Fruit fly (Drosophila melanogaster) whole organism, embryonic: ENCODE measurements around the gene Cyp12a5.

Source experiments
- Atf3 ChIP-seq: fragments of 200-800 bp; sonication (Bioruptor generic); optimal IDR thresholded peaks from 3 replicates; lab custom pipeline; 2016; ENCODE audit warnings: missing biosample characterization, missing genetic modification characterization
- CG10209 ChIP-seq: fragments of 200-800 bp; sonication (Bioruptor generic); optimal IDR thresholded peaks from 3 replicates; lab custom pipeline; 2017; ENCODE audit warnings: missing biosample characterization, mild to moderate bottlenecking, missing genetic modification characterization, missing genetic modification reagents
- CG10959 ChIP-seq: fragments of 200-800 bp; sonication (Bioruptor generic); IDR thresholded peaks from 2 replicates; pipeline ENCODE4 v1.3.6; 2022; ENCODE audit warnings: missing biosample characterization, missing genetic modification characterization
- CG11398 ChIP-seq: fragments of 200-800 bp; sonication (Bioruptor generic); optimal IDR thresholded peaks from 2 replicates; lab custom pipeline; 2016; ENCODE audit warnings: missing biosample characterization, missing genetic modification characterization
- CG12104 ChIP-seq: fragments of 200-800 bp; sonication (Bioruptor generic); optimal IDR thresholded peaks from 3 replicates; lab custom pipeline; 2016; ENCODE audit warnings: missing biosample characterization, missing genetic modification characterization
- CG12236 ChIP-seq: fragments of 200-800 bp; sonication (Bioruptor generic); optimal IDR thresholded peaks from 2 replicates; lab custom pipeline; 2016; ENCODE audit warnings: missing biosample characterization, missing genetic modification characterization
- CG12769 ChIP-seq: fragments of 200-800 bp; sonication (Bioruptor generic); optimal IDR thresholded peaks from 2 replicates; lab custom pipeline; 2019; ENCODE audit warnings: missing biosample characterization, mild to moderate bottlenecking, missing genetic modification characterization, moderate library complexity
- CG13894 ChIP-seq: fragments of 200-800 bp; sonication (Bioruptor generic); optimal IDR thresholded peaks from 3 replicates; lab custom pipeline; 2018; ENCODE audit warnings: missing biosample characterization, mild to moderate bottlenecking, missing genetic modification characterization, moderate library complexity
- CG15696 ChIP-seq: fragments of 200-800 bp; sonication (Bioruptor generic); optimal IDR thresholded peaks from 2 replicates; lab custom pipeline; 2019; ENCODE audit warnings: missing biosample characterization, mild to moderate bottlenecking, missing genetic modification characterization, moderate library complexity
- CG1647 ChIP-seq: fragments of 200-800 bp; sonication (Bioruptor generic); optimal IDR thresholded peaks from 3 replicates; lab custom pipeline; 2016; ENCODE audit warnings: missing biosample characterization, missing genetic modification characterization
- CG16779 ChIP-seq: fragments of 200-800 bp; sonication (Bioruptor generic); IDR thresholded peaks from 2 replicates; pipeline ENCODE4 v1.3.6; 2022; ENCODE audit warnings: missing biosample characterization, missing genetic modification characterization
- CG17359 ChIP-seq: fragments of 200-800 bp; sonication (Bioruptor generic); optimal IDR thresholded peaks from 3 replicates; lab custom pipeline; 2018; ENCODE audit warnings: missing biosample characterization, mild to moderate bottlenecking, missing genetic modification characterization, moderate library complexity
- CG17361 ChIP-seq: fragments of 200-800 bp; sonication (Bioruptor generic); IDR thresholded peaks from 3 replicates; pipeline ENCODE4 v1.3.6; 2022; ENCODE audit warnings: missing biosample characterization, missing genetic modification characterization
- CG17829 ChIP-seq: fragments of 200-800 bp; optimal IDR thresholded peaks from 2 replicates; lab custom pipeline; 2019; ENCODE audit warnings: missing biosample characterization, mild to moderate bottlenecking, missing genetic modification characterization, moderate library complexity
- CG1792 ChIP-seq: fragments of 200-800 bp; sonication (Bioruptor generic); optimal IDR thresholded peaks from 2 replicates; lab custom pipeline; 2016; ENCODE audit warnings: missing biosample characterization, missing genetic modification characterization
- CG2712 ChIP-seq: fragments of 200-800 bp; optimal IDR thresholded peaks from 3 replicates; lab custom pipeline; 2019; ENCODE audit warnings: missing biosample characterization, mild to moderate bottlenecking, missing genetic modification characterization, moderate library complexity
- CG4617 ChIP-seq: fragments of 200-800 bp; sonication (Bioruptor generic); optimal IDR thresholded peaks from 3 replicates; lab custom pipeline; 2016; ENCODE audit warnings: missing biosample characterization, missing genetic modification characterization, borderline replicate concordance
- CG4707 ChIP-seq: fragments of 200-800 bp; sonication (Bioruptor generic); optimal IDR thresholded peaks from 2 replicates; lab custom pipeline; 2018; ENCODE audit warnings: missing biosample characterization, mild to moderate bottlenecking, missing genetic modification characterization, moderate library complexity
- CG8089 ChIP-seq: fragments of 200-800 bp; sonication (Bioruptor generic); optimal IDR thresholded peaks from 3 replicates; lab custom pipeline; 2016; ENCODE audit warnings: missing biosample characterization, missing genetic modification characterization
- CG8765 ChIP-seq: fragments of 200-800 bp; sonication (Bioruptor generic); IDR thresholded peaks from 2 replicates; pipeline ENCODE4 v1.3.6; 2022; ENCODE audit warnings: missing biosample characterization, missing genetic modification characterization
- CG9817 ChIP-seq: fragments of 200-800 bp; sonication (Bioruptor generic); optimal IDR thresholded peaks from 2 replicates; lab custom pipeline; 2018; ENCODE audit warnings: missing biosample characterization, mild to moderate bottlenecking, missing genetic modification characterization, moderate library complexity
- Dp ChIP-seq: fragments of 200-800 bp; sonication (Bioruptor generic); optimal IDR thresholded peaks from 2 replicates; lab custom pipeline; 2018; ENCODE audit warnings: missing biosample characterization, mild to moderate bottlenecking, missing genetic modification characterization, moderate library complexity
- Drgx ChIP-seq: fragments of 200-800 bp; sonication (Bioruptor generic); IDR thresholded peaks from 2 replicates; pipeline ENCODE4 v1.3.6; 2022; ENCODE audit warnings: missing biosample characterization, missing genetic modification characterization
- Ets97D ChIP-seq: fragments of 200-800 bp; sonication (Bioruptor generic); optimal IDR thresholded peaks from 3 replicates; lab custom pipeline; 2016; ENCODE audit warnings: missing biosample characterization, missing genetic modification characterization
- Hr51 ChIP-seq, 2 experiments: fragments of 200-800 bp; sonication (Bioruptor generic); optimal IDR thresholded peaks; 2 replicates in 1 of 2; 3 replicates in 1 of 2; lab custom pipeline; 2016 to 2018; ENCODE audit warnings: missing biosample characterization in 2 of 2, missing genetic modification characterization in 2 of 2, mild to moderate bottlenecking in 1 of 2, moderate library complexity in 1 of 2
- Lim3 ChIP-seq: fragments of 200-800 bp; sonication (Bioruptor generic); IDR thresholded peaks from 2 replicates; pipeline ENCODE4 v1.3.6; 2022; ENCODE audit warnings: missing biosample characterization, missing genetic modification characterization
- NC2α ChIP-seq: fragments of 200-800 bp; sonication (Bioruptor generic); optimal IDR thresholded peaks from 2 replicates; lab custom pipeline; 2016; ENCODE audit warnings: missing biosample characterization, missing genetic modification characterization
- NC2β ChIP-seq: fragments of 200-800 bp; sonication (Bioruptor generic); optimal IDR thresholded peaks from 2 replicates; lab custom pipeline; 2016; ENCODE audit warnings: missing biosample characterization, missing genetic modification characterization
- NK7.1 ChIP-seq: fragments of 200-800 bp; sonication (Bioruptor generic); optimal IDR thresholded peaks from 3 replicates; lab custom pipeline; 2016; ENCODE audit warnings: missing biosample characterization, missing genetic modification characterization
- Sox100B ChIP-seq: fragments of 200-800 bp; sonication (Bioruptor generic); optimal IDR thresholded peaks from 3 replicates; lab custom pipeline; 2018; ENCODE audit warnings: missing biosample characterization, mild to moderate bottlenecking, missing genetic modification characterization
- Vsx1 ChIP-seq: fragments of 200-800 bp; sonication (Bioruptor generic); optimal IDR thresholded peaks from 2 replicates; lab custom pipeline; 2017; ENCODE audit warnings: missing biosample characterization, mild to moderate bottlenecking, missing genetic modification characterization, missing genetic modification reagents
- abd-A ChIP-seq: fragments of 200-800 bp; sonication (Bioruptor generic); optimal IDR thresholded peaks from 3 replicates; lab custom pipeline; 2019; ENCODE audit warnings: missing biosample characterization, mild to moderate bottlenecking, missing genetic modification characterization, moderate library complexity
- ac ChIP-seq: fragments of 200-800 bp; sonication (Bioruptor generic); optimal IDR thresholded peaks from 3 replicates; lab custom pipeline; 2017; ENCODE audit warnings: missing biosample characterization, mild to moderate bottlenecking, missing genetic modification characterization
- bbx ChIP-seq: fragments of 200-800 bp; sonication (Bioruptor generic); IDR thresholded peaks from 2 replicates; pipeline ENCODE4 v1.3.6; 2022; ENCODE audit warnings: missing biosample characterization, missing genetic modification characterization; ENCODE audit not compliant: partially characterized antibody
- crp ChIP-seq, 2 experiments: fragments of 200-800 bp; sonication (Bioruptor generic); optimal IDR thresholded peaks; 2 replicates in 1 of 2; 3 replicates in 1 of 2; lab custom pipeline; 2017; ENCODE audit warnings: missing biosample characterization in 2 of 2, missing genetic modification characterization in 2 of 2, mild to moderate bottlenecking in 1 of 2, moderate library complexity in 1 of 2
- disco-r ChIP-seq: fragments of 200-800 bp; sonication (Bioruptor generic); optimal IDR thresholded peaks from 2 replicates; lab custom pipeline; 2016; ENCODE audit warnings: missing biosample characterization, missing genetic modification characterization
- her ChIP-seq: fragments of 200-800 bp; sonication (Bioruptor generic); optimal IDR thresholded peaks from 2 replicates; lab custom pipeline; 2016; ENCODE audit warnings: missing biosample characterization, missing genetic modification characterization
- insv ChIP-seq, 2 experiments: fragments of 200-800 bp; sonication (Bioruptor generic); optimal IDR thresholded peaks; 3 replicates each; lab custom pipeline; 2016 to 2018; ENCODE audit warnings: missing biosample characterization in 2 of 2, missing genetic modification characterization in 2 of 2
- lab ChIP-seq: fragments of 200-800 bp; sonication (Bioruptor generic); optimal IDR thresholded peaks from 3 replicates; lab custom pipeline; 2017; ENCODE audit warnings: missing biosample characterization, missing genetic modification characterization, mild to moderate bottlenecking, moderate library complexity, missing genetic modification reagents
- p53 ChIP-seq: fragments of 200-800 bp; sonication (Bioruptor generic); optimal IDR thresholded peaks from 2 replicates; lab custom pipeline; 2016; ENCODE audit warnings: missing biosample characterization, missing genetic modification characterization
- phol ChIP-seq: fragments of 200-800 bp; sonication (Bioruptor generic); optimal IDR thresholded peaks from 3 replicates; lab custom pipeline; 2018; ENCODE audit warnings: missing biosample characterization, mild to moderate bottlenecking, missing genetic modification characterization, moderate library complexity
- pzg ChIP-seq: fragments of 200-800 bp; sonication (Bioruptor generic); optimal IDR thresholded peaks from 3 replicates; lab custom pipeline; 2018; ENCODE audit warnings: missing biosample characterization, mild to moderate bottlenecking, missing genetic modification characterization, moderate library complexity
- run ChIP-seq: fragments of 200-800 bp; sonication (Bioruptor generic); optimal IDR thresholded peaks from 3 replicates; lab custom pipeline; 2018; ENCODE audit warnings: missing biosample characterization, mild to moderate bottlenecking, missing genetic modification characterization
- shn ChIP-seq: fragments of 200-800 bp; sonication (Bioruptor generic); optimal IDR thresholded peaks from 3 replicates; lab custom pipeline; 2016; ENCODE audit warnings: missing biosample characterization, missing genetic modification characterization
- sug ChIP-seq: fragments of 200-800 bp; optimal IDR thresholded peaks from 2 replicates; lab custom pipeline; 2019; ENCODE audit warnings: missing biosample characterization, mild to moderate bottlenecking, missing genetic modification characterization, moderate library complexity
- trem ChIP-seq: fragments of 200-800 bp; optimal IDR thresholded peaks from 3 replicates; lab custom pipeline; 2019; ENCODE audit warnings: missing biosample characterization, mild to moderate bottlenecking, missing genetic modification characterization, moderate library complexity
- ttk ChIP-seq: fragments of 200-800 bp; sonication (Bioruptor generic); IDR thresholded peaks from 2 replicates; pipeline ENCODE4 v2.1.2; 2022; ENCODE audit warnings: missing biosample characterization, missing genetic modification characterization
- vvl ChIP-seq: fragments of 200-800 bp; sonication (Bioruptor generic); IDR thresholded peaks from 2 replicates; pipeline ENCODE4 v1.3.6; 2022; ENCODE audit warnings: missing biosample characterization, missing genetic modification characterization

The Cyp12a5 gene

dm6 chr3R:19096299-19097048, 36.0 kb upstream of the Cyp12a5 start, which contains the start of gene CG6040 (continued):
- peak; percentile 31 for TF ChIP-seq CG17359 (tag; lab: Kevin White, UChicago)
- TF ChIP-seq vvl = peak; percentile 54
- peak; percentile 45 for TF ChIP-seq NC2β (GFP tag; lab: Kevin White, UChicago)
- no peak for TF ChIP-seq CG8765
- peak; percentile 80 to 99 for TF ChIP-seq insv (GFP tag; optimal IDR thresholded peaks at IDR 0.05; lab: Kevin White, UChicago)
- TF ChIP-seq ac (GFP tag; lab: Kevin White, UChicago) = no peak
- peak; percentile 41 for TF ChIP-seq CG10209
- TF ChIP-seq CG11398 = no peak
- TF ChIP-seq crp (GFP tag; optimal IDR thresholded peaks at IDR 0.05; lab: Kevin White, UChicago) = peak in 1 of 2 experiments; percentile 12
- TF ChIP-seq Hr51 (GFP tag; optimal IDR thresholded peaks at IDR 0.05; lab: Kevin White, UChicago) = peak; percentile 15 to 33
- peak; percentile 48 for TF ChIP-seq lab (GFP tag; lab: Kevin White, UChicago)
- TF ChIP-seq CG4707 (GFP tag; lab: Kevin White, UChicago) = no peak
- peak; percentile 28 for TF ChIP-seq CG8089 (GFP tag; lab: Kevin White, UChicago)
- peak; percentile 45 for TF ChIP-seq CG17829 (tag; lab: Kevin White, UChicago)
- peak; percentile 62 for TF ChIP-seq sug (tag; lab: Kevin White, UChicago)
- peak; percentile 88 for TF ChIP-seq p53 (GFP tag; lab: Kevin White, UChicago)
- TF ChIP-seq CG13894 = no peak
- 0 out of 2 replicates have a peak, but pooled peaks have one; percentile 34 for TF ChIP-seq CG16779 (GFP tag; lab: Robert Waterston, UW)
- TF ChIP-seq CG4617 (GFP tag; lab: Kevin White, UChicago) = peak; percentile 13
- peak; percentile 37 for TF ChIP-seq CG2712 (tag; lab: Kevin White, UChicago)
- no peak for TF ChIP-seq her (GFP tag; lab: Kevin White, UChicago)
- peak; percentile 87 for TF ChIP-seq Ets97D (GFP tag; lab: Kevin White, UChicago)
- no peak for TF ChIP-seq CG12104 (GFP tag; lab: Kevin White, UChicago)
- TF ChIP-seq CG9817 (tag; lab: Kevin White, UChicago) = peak; percentile 22
- TF ChIP-seq CG17361 (GFP tag; lab: Robert Waterston, UW) = peak; percentile 45; the same call in 2 of the 3 replicates
- peak; percentile 14 for TF ChIP-seq CG1647
- TF ChIP-seq CG12236 (GFP tag; lab: Kevin White, UChicago) = peak; percentile 14
- TF ChIP-seq CG10959 (GFP tag; lab: Robert Waterston, UW) = no peak
- no peak for TF ChIP-seq ttk
- TF ChIP-seq disco-r (GFP tag; lab: Kevin White, UChicago) = peak; percentile 6
- no peak for TF ChIP-seq run
- TF ChIP-seq trem (tag; lab: Kevin White, UChicago) = peak; percentile 59
- peak; percentile 69 for TF ChIP-seq pzg (GFP tag; lab: Kevin White, UChicago)
- TF ChIP-seq Atf3 (GFP tag; lab: Kevin White, UChicago) = peak; percentile 63
- peak; percentile 78 for TF ChIP-seq phol (tag; lab: Kevin White, UChicago)
- peak; percentile 68; the same call in 1 of the 2 replicates for TF ChIP-seq bbx (GFP tag; lab: Robert Waterston, UW)
- TF ChIP-seq Dp = peak; percentile 70
- TF ChIP-seq CG12769 (tag; lab: Kevin White, UChicago) = no peak
- TF ChIP-seq shn (GFP tag; lab: Kevin White, UChicago) = peak; percentile 66
- no peak for TF ChIP-seq NK7.1 (GFP tag; lab: Kevin White, UChicago)
- TF ChIP-seq Drgx (GFP tag; lab: Robert Waterston, UW) = peak; percentile 50
- TF ChIP-seq NC2α (GFP tag; lab: Kevin White, UChicago) = peak; percentile 38
- TF ChIP-seq CG1792 (GFP tag; lab: Kevin White, UChicago) = peak; percentile 21
- peak; percentile 37 for TF ChIP-seq Vsx1 (GFP tag; lab: Kevin White, UChicago)
- TF ChIP-seq CG15696 (tag; lab: Kevin White, UChicago) = peak; percentile 37
- TF ChIP-seq Lim3 (GFP tag; lab: Robert Waterston, UW) = no peak
- peak; percentile 44 for TF ChIP-seq abd-A (tag; lab: Kevin White, UChicago)
- peak; percentile 24 for TF ChIP-seq Sox100B
